Worm (Caenorhabditis elegans): ENCODE data around the gene gdi-1.

The gdi-1 gene

DNA sequence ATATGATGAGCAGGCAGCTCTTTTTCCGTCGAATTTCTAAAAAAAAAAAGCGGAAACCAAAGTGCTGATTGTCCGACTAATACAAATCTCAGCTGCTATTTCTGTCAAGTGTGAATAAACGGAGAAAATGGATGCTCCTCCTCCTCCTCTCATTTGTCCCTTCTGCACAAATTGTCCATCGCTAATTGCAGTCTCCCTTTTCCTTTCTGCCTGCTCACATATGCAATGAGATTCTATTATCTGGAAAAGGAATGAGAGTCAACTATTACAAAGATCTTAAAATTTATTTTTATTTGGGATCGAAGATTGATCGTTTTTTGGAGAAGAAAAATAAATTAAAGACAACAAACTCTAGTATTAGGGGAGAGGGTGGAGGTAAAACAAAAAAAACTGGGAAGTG lies 29.6 kb upstream of the gdi-1 start (continued):
- TF ChIP-seq F49E8.2 (tag; optimal IDR thresholded peaks at IDR 0.05; ENCODE audit: insufficient read depth) (no peak), pha-4 (tag; optimal IDR thresholded peaks at IDR 0.05) (no peak), attf-3 (GFP tag; conservative IDR thresholded peaks at IDR 0.05) (no peak), ztf-22 (GFP tag; optimal IDR thresholded peaks at IDR 0.05) (no peak), lin-35 (GFP tag; optimal IDR thresholded peaks at IDR 0.05) (peak in 1 of 3 experiments; percentile 29), gei-17 (GFP tag; optimal IDR thresholded peaks at IDR 0.05) (no peak), bed-1 (GFP tag; IDR thresholded peaks at IDR 0.05) (no peak), F33H1.4 (GFP tag; IDR thresholded peaks at IDR 0.05) (peak; percentile 33; the same call in 1 of the 2 replicates), ztf-28 (GFP tag; IDR thresholded peaks at IDR 0.05) (no peak), lir-1 (GFP tag; conservative IDR thresholded peaks at IDR 0.05) (no peak), F55B11.4 (tag; optimal IDR thresholded peaks at IDR 0.05; ENCODE audit: borderline replicate concordance, insufficient read depth) (no peak), die-1 (tag; optimal IDR thresholded peaks at IDR 0.05) (peak; percentile 52), lin-40 (tag; optimal IDR thresholded peaks at IDR 0.05) (peak; percentile 41), let-607 (tag; optimal IDR thresholded peaks at IDR 0.05) (peak; percentile 32 to 82)

DNA sequence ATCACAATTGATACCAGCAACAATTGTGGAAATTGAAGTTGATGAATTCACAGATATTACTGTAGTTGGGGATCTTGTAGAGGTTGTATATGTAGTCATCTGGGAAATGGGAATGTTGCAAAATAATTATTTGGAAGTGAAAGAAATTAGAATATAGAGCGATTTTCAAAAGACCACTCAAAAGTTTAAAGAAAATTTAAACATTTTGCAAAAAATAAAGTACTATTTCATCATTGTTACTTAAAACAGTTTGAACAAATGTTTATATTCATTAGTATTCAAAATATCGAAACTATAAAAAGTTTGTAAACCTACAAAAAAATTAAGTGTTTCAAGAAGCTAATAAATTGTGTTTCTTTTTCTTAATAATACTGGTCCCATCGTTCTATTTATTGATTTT lies 23.6 kb upstream of the gdi-1 start, which contains the start of gene Y57G11C.46:
Y57G11C.46 (minus strand) TSS at position 101 of the 400 bp plus-strand sequence.
- TF ChIP-seq snpc-1.3 (tag; optimal IDR thresholded peaks at IDR 0.05; ENCODE audit: insufficient read depth) (no peak), B0336.3 (GFP tag; IDR thresholded peaks at IDR 0.05) (no peak), ztf-3 (GFP tag; optimal IDR thresholded peaks at IDR 0.05) (no peak), B0019.2 (GFP tag; conservative IDR thresholded peaks at IDR 0.05) (no peak), ama-1 (optimal IDR thresholded peaks at IDR 0.05) (no peak), ama-1 (GFP tag; optimal IDR thresholded peaks at IDR 0.05) (no peak), ccch-3 (GFP tag; optimal IDR thresholded peaks at IDR 0.05) (no peak), bed-2 (GFP tag; IDR thresholded peaks at IDR 0.05) (no peak), ztf-22 (GFP tag; optimal IDR thresholded peaks at IDR 0.05) (no peak), F39B2.1 (GFP tag; IDR thresholded peaks at IDR 0.05) (no peak), madf-6 (GFP tag; IDR thresholded peaks at IDR 0.05) (no peak), lsl-1 (GFP tag; optimal IDR thresholded peaks at IDR 0.05) (no peak)

DNA sequence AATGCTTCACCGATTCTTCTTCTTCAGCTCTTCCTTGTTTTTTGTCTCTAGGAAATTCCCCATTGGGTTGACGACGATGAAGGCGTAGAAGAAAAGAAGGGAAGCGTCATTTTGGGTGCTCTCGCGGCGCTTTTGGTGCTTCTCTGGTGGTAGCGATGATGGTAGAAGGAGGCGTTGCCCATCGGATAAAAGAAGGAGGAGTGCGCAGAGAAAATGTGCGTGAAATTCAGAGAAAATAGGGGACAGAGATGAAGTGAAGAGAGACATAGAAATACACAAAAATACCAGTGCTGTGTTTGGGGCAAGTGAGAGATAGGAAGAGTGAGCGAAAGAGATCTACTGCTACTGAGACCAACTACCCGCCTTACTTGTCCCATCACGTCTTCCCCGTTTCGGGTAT lies 14.2 kb upstream of the gdi-1 start, which contains the start of gene oig-5:
oig-5 (plus strand) TSS at position 301 of the 400 bp plus-strand sequence.
- TF ChIP-seq ztf-18 (tag; optimal IDR thresholded peaks at IDR 0.05) (no peak), F10E7.11 (tag; optimal IDR thresholded peaks at IDR 0.05) (no peak), B0035.1 (tag; optimal IDR thresholded peaks at IDR 0.05) (no peak), Y53F4B.3 (GFP tag; IDR thresholded peaks at IDR 0.05) (no peak), nfyb-1 (GFP tag; IDR thresholded peaks at IDR 0.05) (no peak), ekl-4 (GFP tag; IDR thresholded peaks at IDR 0.05) (no peak), nhr-80 (tag; optimal IDR thresholded peaks at IDR 0.05) (no peak), F57C9.4 (tag; optimal IDR thresholded peaks at IDR 0.05) (no peak), ceh-58 (GFP tag; IDR thresholded peaks at IDR 0.05) (no peak), K12H6.12 (tag; optimal IDR thresholded peaks at IDR 0.05) (no peak), nhr-90 (tag; optimal IDR thresholded peaks at IDR 0.05) (no peak), ets-4 (GFP tag; optimal IDR thresholded peaks at IDR 0.05) (no peak), C17E4.6 (GFP tag; IDR thresholded peaks at IDR 0.05) (no peak)

Measured in whole organism, young adult.